5 worm cellular contexts compared by ENCODE assay signal in the genomic region with DNA sequence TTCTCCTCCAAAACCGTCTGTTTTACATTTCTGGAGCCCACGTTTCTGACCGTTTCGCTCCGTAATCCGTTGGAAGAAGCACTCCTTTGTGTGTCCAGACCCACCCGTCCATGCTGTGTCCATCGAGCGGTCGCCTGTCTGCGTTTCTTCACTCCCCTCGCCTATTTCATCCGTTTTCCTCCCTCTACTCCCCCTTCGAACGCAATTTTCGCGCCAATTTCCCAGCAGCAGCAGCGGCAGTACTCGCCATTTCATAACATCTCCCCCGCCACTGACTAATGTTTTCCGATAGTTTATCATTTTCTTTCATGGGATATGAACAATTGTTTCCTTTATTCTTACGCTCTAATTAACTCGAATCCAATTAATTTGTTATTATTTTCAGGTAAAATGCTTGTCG.
TF ChIP-seq lines count a peak whose summit lies in the region.

No protein-coding gene starts in this region.

TF ChIP-seq in whole organism, L1 larva, 84 proteins besides CTCF, POLR2A, EP300 and RAD21 (continues in another document):
- TF ChIP-seq egl-27 (tag; optimal IDR thresholded peaks at IDR 0.05; lab: Kevin White, UChicago) (no peak), sup-37 (GFP tag; optimal IDR thresholded peaks at IDR 0.05; lab: Kevin White, UChicago) (no peak), xbp-1 (tag; optimal IDR thresholded peaks at IDR 0.05; lab: Kevin White, UChicago) (peak; percentile 6), mdl-1 (tag; optimal IDR thresholded peaks at IDR 0.05; lab: Kevin White, UChicago) (peak in 1 of 2 experiments; percentile 17), vab-15 (tag; optimal IDR thresholded peaks at IDR 0.05; lab: Kevin White, UChicago) (no peak), nhr-19 (GFP tag; conservative IDR thresholded peaks at IDR 0.05; lab: Robert Waterston, UW) (peak; percentile 2; the same call in 1 of the 2 replicates), lsy-2 (tag; optimal IDR thresholded peaks at IDR 0.05; lab: Kevin White, UChicago) (peak; percentile 2 to 34), elt-3 (tag; optimal IDR thresholded peaks at IDR 0.05; lab: Kevin White, UChicago) (no peak), grh-1 (GFP tag; IDR thresholded peaks at IDR 0.05; lab: Robert Waterston, UW) (no peak), ceh-82 (tag; optimal IDR thresholded peaks at IDR 0.05; lab: Kevin White, UChicago) (peak in 1 of 3 experiments; percentile 67), fkh-4 (tag; optimal IDR thresholded peaks at IDR 0.05; lab: Kevin White, UChicago; ENCODE audit: borderline replicate concordance) (no peak), nhr-71 (tag; optimal IDR thresholded peaks at IDR 0.05; lab: Kevin White, UChicago) (peak; percentile 28), ces-1 (GFP tag; optimal IDR thresholded peaks at IDR 0.05; lab: Kevin White, UChicago) (no peak), rnt-1 (tag; optimal IDR thresholded peaks at IDR 0.05; lab: Kevin White, UChicago) (peak; percentile 43), dpl-1 (GFP tag; optimal IDR thresholded peaks at IDR 0.05; lab: Kevin White, UChicago) (peak; percentile 3 to 61 (median 43)), skn-1 (tag; optimal IDR thresholded peaks at IDR 0.05; lab: Kevin White, UChicago) (peak; percentile 50), sox-4 (tag; optimal IDR thresholded peaks at IDR 0.05; lab: Kevin White, UChicago) (no peak)

TF ChIP-seq in whole organism, L3 larva, 47 proteins besides CTCF, POLR2A, EP300 and RAD21 (continues in another document):
- TF ChIP-seq snpc-4 (tag; optimal IDR thresholded peaks at IDR 0.05; lab: Kevin White, UChicago) (no peak), ceh-9 (tag; optimal IDR thresholded peaks at IDR 0.05; lab: Kevin White, UChicago) (no peak), elt-3 (tag; optimal IDR thresholded peaks at IDR 0.05; lab: Kevin White, UChicago) (no peak), egl-27 (tag; optimal IDR thresholded peaks at IDR 0.05; lab: Kevin White, UChicago) (no peak), lsy-12 (tag; optimal IDR thresholded peaks at IDR 0.05; lab: Kevin White, UChicago) (no peak), nhr-43 (tag; optimal IDR thresholded peaks at IDR 0.05; lab: Kevin White, UChicago; ENCODE audit: poor library complexity, severe bottlenecking) (no peak), elt-2 (tag; optimal IDR thresholded peaks at IDR 0.05; lab: Kevin White, UChicago) (peak; percentile 0), jun-1 (tag; optimal IDR thresholded peaks at IDR 0.05; lab: Kevin White, UChicago) (no peak), hmg-11 (tag; optimal IDR thresholded peaks at IDR 0.05; lab: Kevin White, UChicago) (peak; percentile 83), lin-39 (tag; optimal IDR thresholded peaks at IDR 0.05; lab: Kevin White, UChicago) (peak; percentile 66), zag-1 (tag; optimal IDR thresholded peaks at IDR 0.05; lab: Kevin White, UChicago) (no peak), ceh-28 (tag; optimal IDR thresholded peaks at IDR 0.05; lab: Kevin White, UChicago) (no peak), nfya-1 (tag; optimal IDR thresholded peaks at IDR 0.05; lab: Kevin White, UChicago; ENCODE audit: insufficient read depth) (peak; percentile 42), egl-5 (tag; optimal IDR thresholded peaks at IDR 0.05; lab: Kevin White, UChicago) (no peak), unc-39 (tag; optimal IDR thresholded peaks at IDR 0.05; lab: Kevin White, UChicago) (no peak), lin-15B (tag; optimal IDR thresholded peaks at IDR 0.05; lab: Kevin White, UChicago) (peak; percentile 42), ceh-16 (tag; optimal IDR thresholded peaks at IDR 0.05; lab: Kevin White, UChicago) (no peak), fkh-2 (tag; optimal IDR thresholded peaks at IDR 0.05; lab: Kevin White, UChicago) (no peak)

TF ChIP-seq in whole organism, early embryonic, 17 proteins besides CTCF, POLR2A, EP300 and RAD21:
- no peak for TF ChIP-seq ceh-13 (GFP tag; optimal IDR thresholded peaks at IDR 0.05; lab: Kevin White, UChicago)
- no peak for TF ChIP-seq ama-1 (optimal IDR thresholded peaks at IDR 0.05; lab: Kevin White, UChicago)
- no peak for TF ChIP-seq ceh-36 (tag; optimal IDR thresholded peaks at IDR 0.05; lab: Kevin White, UChicago)
- no peak for TF ChIP-seq hmbx-1 (tag; optimal IDR thresholded peaks at IDR 0.05; lab: Kevin White, UChicago)
- TF ChIP-seq tbx-37 (GFP tag; conservative IDR thresholded peaks at IDR 0.05; lab: Robert Waterston, UW), result peak; percentile 30; the same call in 1 of the 2 replicates
- no peak for TF ChIP-seq scrt-1 (GFP tag; IDR thresholded peaks at IDR 0.05; lab: Robert Waterston, UW)
- TF ChIP-seq B0310.2 (tag; optimal IDR thresholded peaks at IDR 0.05; lab: Kevin White, UChicago), result no peak
- TF ChIP-seq hmg-4 (GFP tag; optimal IDR thresholded peaks at IDR 0.05; lab: Kevin White, UChicago), result peak; percentile 68
- no peak for TF ChIP-seq tbx-11 (GFP tag; IDR thresholded peaks at IDR 0.05; lab: Robert Waterston, UW)
- peak; percentile 44 for TF ChIP-seq F13C5.2 (tag; optimal IDR thresholded peaks at IDR 0.05; lab: Kevin White, UChicago)
- no peak for TF ChIP-seq pes-1 (GFP tag; IDR thresholded peaks at IDR 0.05; lab: Robert Waterston, UW)
- 0 out of 2 replicates have a peak, but pooled peaks have one; percentile 6 for TF ChIP-seq flt-1 (GFP tag; IDR thresholded peaks at IDR 0.05; lab: Robert Waterston, UW)
- TF ChIP-seq sea-1 (GFP tag; conservative IDR thresholded peaks at IDR 0.05; lab: Robert Waterston, UW), result no peak
- TF ChIP-seq aly-1 (tag; optimal IDR thresholded peaks at IDR 0.05; lab: Kevin White, UChicago), result no peak
- TF ChIP-seq tra-4 (tag; optimal IDR thresholded peaks at IDR 0.05; lab: Kevin White, UChicago), result no peak
- TF ChIP-seq hnd-1 (tag; optimal IDR thresholded peaks at IDR 0.05; lab: Kevin White, UChicago), result no peak
- no peak for TF ChIP-seq ets-7 (tag; optimal IDR thresholded peaks at IDR 0.05; lab: Kevin White, UChicago)

TF ChIP-seq in whole organism, midembryonic, 9 proteins besides CTCF, POLR2A, EP300 and RAD21:
- 0 out of 2 replicates have a peak, but pooled peaks have one; percentile 36 for TF ChIP-seq tab-1 (GFP tag; IDR thresholded peaks at IDR 0.05; lab: Robert Waterston, UW)
- TF ChIP-seq klf-2 (GFP tag; conservative IDR thresholded peaks at IDR 0.05; lab: Robert Waterston, UW), result no peak
- TF ChIP-seq flt-1 (GFP tag; IDR thresholded peaks at IDR 0.05; lab: Robert Waterston, UW), result no peak
- no peak for TF ChIP-seq T22C8.4 (GFP tag; IDR thresholded peaks at IDR 0.05; lab: Robert Waterston, UW)
- no peak for TF ChIP-seq med-1 (GFP tag; optimal IDR thresholded peaks at IDR 0.05; lab: Kevin White, UChicago; ENCODE audit: insufficient read depth)
- no peak for TF ChIP-seq ztf-29 (GFP tag; IDR thresholded peaks at IDR 0.05; lab: Robert Waterston, UW)
- no peak for TF ChIP-seq ref-1 (GFP tag; conservative IDR thresholded peaks at IDR 0.05; lab: Robert Waterston, UW)
- peak; percentile 68; the same call in 1 of the 2 replicates for TF ChIP-seq ztf-23 (GFP tag; IDR thresholded peaks at IDR 0.05; lab: Robert Waterston, UW)
- no peak for TF ChIP-seq cog-1 (tag; optimal IDR thresholded peaks at IDR 0.05; lab: Kevin White, UChicago)

TF ChIP-seq in whole organism, young adult, 124 proteins besides CTCF, POLR2A, EP300 and RAD21:
- TF ChIP-seq zfh-2 (GFP tag; conservative IDR thresholded peaks at IDR 0.05; lab: Robert Waterston, UW) (peak; percentile 79), cebp-1 (GFP tag; IDR thresholded peaks at IDR 0.05; lab: Robert Waterston, UW) (peak; percentile 77; the same call in 1 of the 2 replicates), cebp-1 (tag; optimal IDR thresholded peaks at IDR 0.05; lab: Kevin White, UChicago) (peak; percentile 91), B0336.3 (GFP tag; IDR thresholded peaks at IDR 0.05; lab: Robert Waterston, UW) (0 out of 2 replicates have a peak, but pooled peaks have one; percentile 40), F39B2.1 (GFP tag; IDR thresholded peaks at IDR 0.05; lab: Robert Waterston, UW) (no peak), attf-6 (GFP tag; IDR thresholded peaks at IDR 0.05; lab: Robert Waterston, UW) (peak; percentile 48), pbrm-1 (GFP tag; IDR thresholded peaks at IDR 0.05; lab: Robert Waterston, UW) (peak; percentile 24; the same call in 1 of the 2 replicates), dox-1 (GFP tag; IDR thresholded peaks at IDR 0.05; lab: Robert Waterston, UW) (0 out of 2 replicates have a peak, but pooled peaks have one; percentile 39), egrh-3 (GFP tag; IDR thresholded peaks at IDR 0.05; lab: Robert Waterston, UW) (peak; percentile 82), rcor-1 (GFP tag; IDR thresholded peaks at IDR 0.05; lab: Robert Waterston, UW) (0 out of 2 replicates have a peak, but pooled peaks have one; percentile 30), egl-18 (GFP tag; IDR thresholded peaks at IDR 0.05; lab: Robert Waterston, UW) (no peak), nfyb-1 (GFP tag; IDR thresholded peaks at IDR 0.05; lab: Robert Waterston, UW) (peak; percentile 50; the same call in 1 of the 2 replicates), hlh-26 (GFP tag; conservative IDR thresholded peaks at IDR 0.05; lab: Robert Waterston, UW) (no peak), hmg-1.2 (GFP tag; IDR thresholded peaks at IDR 0.05; lab: Robert Waterston, UW) (peak; percentile 53; the same call in 1 of the 2 replicates), K12H6.12 (tag; optimal IDR thresholded peaks at IDR 0.05; lab: Kevin White, UChicago) (peak; percentile 26), mes-4 (tag; optimal IDR thresholded peaks at IDR 0.05; lab: Kevin White, UChicago) (no peak), nhr-80 (tag; optimal IDR thresholded peaks at IDR 0.05; lab: Kevin White, UChicago) (peak; percentile 35), ztf-28 (GFP tag; IDR thresholded peaks at IDR 0.05; lab: Robert Waterston, UW) (no peak), attf-5 (GFP tag; optimal IDR thresholded peaks at IDR 0.05; lab: Kevin White, UChicago) (peak; percentile 23)

Comparison
In these comparisons a context has a peak if more than half of its experiments do, and no peak if none do; other contexts are left out.
1. Of the 8 proteins assayed by ChIP-seq in both whole organism, young adult and whole organism, L1 larva: peak only in whole organism, young adult: none; only in whole organism, L1 larva: dpl-1, efl-1 and lin-35; in both: none; in neither: 5.